Worm (Caenorhabditis elegans) whole organism, L3 larva: ENCODE data around the gene ucr-2.3.

Source experiments
- ZK546.5 ChIP-seq: sonication (generic microtip); optimal IDR thresholded peaks from 2 replicates; lab custom pipeline; 2017; ENCODE audit warnings: missing biosample characterization, missing genetic modification characterization
- aly-2 ChIP-seq: fragments of 150-350 bp; optimal IDR thresholded peaks from 2 replicates; lab custom pipeline; 2014; ENCODE audit warnings: missing biosample characterization, missing genetic modification characterization
- lsy-12 ChIP-seq: sonication (generic microtip); optimal IDR thresholded peaks from 2 replicates; lab custom pipeline; 2016; ENCODE audit warnings: mild to moderate bottlenecking, missing genetic modification characterization, missing compliant biosample characterization
- nhr-12 ChIP-seq: fragments of 150-350 bp; optimal IDR thresholded peaks from 2 replicates; lab custom pipeline; 2014; ENCODE audit warnings: missing biosample characterization, missing genetic modification characterization
- nhr-28 ChIP-seq: fragments of 150-350 bp; optimal IDR thresholded peaks from 2 replicates; lab custom pipeline; 2014; ENCODE audit warnings: missing biosample characterization, missing genetic modification characterization
- pqm-1 ChIP-seq: fragments of 150-350 bp; optimal IDR thresholded peaks from 2 replicates; lab custom pipeline; 2017; ENCODE audit warnings: missing biosample characterization, missing genetic modification characterization, inconsistent platforms

DNA sequence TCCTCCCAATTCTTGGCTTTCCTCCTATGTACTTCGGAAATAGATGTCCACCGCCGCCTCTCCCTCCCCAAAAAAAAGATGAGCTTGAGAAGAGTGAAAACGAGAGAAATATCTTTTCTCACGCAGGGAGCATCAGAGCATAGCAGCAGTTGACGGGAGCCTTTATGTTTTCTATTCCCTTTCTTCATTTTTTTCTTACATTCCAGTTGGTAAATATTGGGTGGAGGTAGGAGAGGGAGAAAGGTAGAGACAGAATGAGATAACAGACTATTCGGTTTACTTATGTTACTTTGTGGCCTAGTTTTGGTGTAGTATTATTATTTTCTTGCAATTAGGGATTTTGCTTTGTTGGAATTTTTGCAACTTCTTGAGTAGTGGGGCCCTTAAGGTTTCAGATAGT, 35.1 kb upstream of the ucr-2.3 start:
- TF ChIP-seq lsy-12: no peak
- no peak for TF ChIP-seq ZK546.5 (tag; lab: Kevin White, UChicago)
- TF ChIP-seq nhr-12 (tag; lab: Kevin White, UChicago): no peak
- no peak for TF ChIP-seq nhr-28
- no peak for TF ChIP-seq pqm-1
- no peak for TF ChIP-seq aly-2 (tag; lab: Kevin White, UChicago)
